Worm (Caenorhabditis elegans) whole organism, late embryonic: Measurements from ENCODE around the gene C17C3.6.

Source experiments
- F13H6.1 ChIP-seq: sonication (generic microtip); optimal IDR thresholded peaks from 2 replicates; lab custom pipeline; 2016; ENCODE audit warnings: missing genetic modification characterization, missing compliant biosample characterization
- ama-1 ChIP-seq: fragments of 150-350 bp; optimal IDR thresholded peaks from 2 replicates; lab custom pipeline; 2014
- mec-3 ChIP-seq: sonication (generic microtip); optimal IDR thresholded peaks from 2 replicates; lab custom pipeline; 2016; ENCODE audit warnings: borderline replicate concordance, missing genetic modification characterization, missing compliant biosample characterization
- nhr-11 ChIP-seq: fragments of 150-350 bp; optimal IDR thresholded peaks from 2 replicates; lab custom pipeline; 2014; ENCODE audit warnings: missing biosample characterization, missing genetic modification characterization
- pax-1 ChIP-seq: fragments of 150-350 bp; optimal IDR thresholded peaks from 2 replicates; lab custom pipeline; 2014; ENCODE audit warnings: missing biosample characterization, missing genetic modification characterization
- pros-1 ChIP-seq: fragments of 150-350 bp; optimal IDR thresholded peaks from 2 replicates; lab custom pipeline; 2014; ENCODE audit warnings: missing biosample characterization, missing genetic modification reagents, missing genetic modification characterization

DNA sequence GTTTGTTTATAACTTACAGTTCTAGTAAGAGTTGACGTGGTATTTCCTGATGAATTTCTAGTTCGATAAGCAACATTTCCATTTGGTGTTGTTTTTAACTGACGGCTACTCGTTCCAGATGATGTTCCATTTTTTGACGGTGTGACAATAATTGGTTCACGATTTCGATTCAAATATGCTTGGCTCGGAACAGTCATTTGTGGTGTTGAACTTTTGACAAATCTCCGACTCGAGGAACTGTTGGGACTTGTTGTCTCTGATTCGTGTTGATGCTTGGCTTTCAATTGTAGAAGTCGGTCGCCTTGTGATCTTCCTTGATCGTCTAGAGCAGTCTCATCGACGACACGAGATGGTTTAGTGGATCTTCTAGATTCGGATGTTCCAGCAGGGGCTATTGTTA, 41.7 kb downstream of the C17C3.6 start:
- TF ChIP-seq ama-1 (lab: Kevin White, UChicago): no peak
- TF ChIP-seq F13H6.1: no peak
- TF ChIP-seq pax-1 (tag; lab: Kevin White, UChicago): no peak
- no peak for TF ChIP-seq mec-3 (tag; lab: Kevin White, UChicago)
- TF ChIP-seq pros-1 (tag; lab: Kevin White, UChicago): no peak
- TF ChIP-seq nhr-11 (tag; lab: Kevin White, UChicago): no peak
